Worm (Caenorhabditis elegans) whole organism, L1 larva: ENCODE results near the gene ttr-42.
A peak's percentile ranks its signal among the peaks of the same experiment; 100 is the strongest.

Source experiments
- C04F5.9 ChIP-seq: sonication (generic microtip); optimal IDR thresholded peaks from 2 replicates; lab custom pipeline; 2016; ENCODE audit warnings: missing genetic modification characterization, missing compliant biosample characterization
- aha-1 ChIP-seq: fragments of 150-350 bp; optimal IDR thresholded peaks from 2 replicates; lab custom pipeline; 2014; ENCODE audit warnings: missing biosample characterization, missing genetic modification characterization
- alr-1 ChIP-seq: fragments of 200-800 bp; sonication (Bioruptor generic); optimal IDR thresholded peaks from 2 replicates; lab custom pipeline; 2018; ENCODE audit warnings: borderline replicate concordance, mild to moderate bottlenecking, missing genetic modification characterization, missing compliant biosample characterization
- aly-2 ChIP-seq: fragments of 150-350 bp; optimal IDR thresholded peaks from 2 replicates; lab custom pipeline; 2014; ENCODE audit warnings: missing biosample characterization, missing genetic modification characterization
- ama-1 ChIP-seq: fragments of 150-350 bp; optimal IDR thresholded peaks from 2 replicates; lab custom pipeline; 2014
- blmp-1 ChIP-seq: fragments of 150-350 bp; optimal IDR thresholded peaks from 2 replicates; lab custom pipeline; 2014; ENCODE audit warnings: missing biosample characterization, missing genetic modification characterization
- ceh-8 ChIP-seq: fragments of 200-800 bp; sonication (Bioruptor generic); optimal IDR thresholded peaks from 2 replicates; lab custom pipeline; 2018; ENCODE audit warnings: mild to moderate bottlenecking, missing genetic modification characterization, moderate library complexity, missing compliant biosample characterization
- ceh-82 ChIP-seq, 3 experiments: fragments of 150-350 bp in 1 of 3; sonication (generic microtip) in 2 of 3; optimal IDR thresholded peaks; 2 replicates each; lab custom pipeline; 2014 to 2017; ENCODE audit warnings: missing biosample characterization in 3 of 3, missing genetic modification characterization in 3 of 3
- ceh-88 ChIP-seq: fragments of 200-800 bp; sonication (Bioruptor generic); IDR thresholded peaks from 2 replicates; pipeline ENCODE4 v1.3.6; 2022; ENCODE audit warnings: missing genetic modification characterization, missing compliant biosample characterization
- dsc-1 ChIP-seq: sonication (generic microtip); optimal IDR thresholded peaks from 2 replicates; lab custom pipeline; 2016; ENCODE audit warnings: mild to moderate bottlenecking, missing genetic modification characterization, missing compliant biosample characterization
- efl-1 ChIP-seq, 4 experiments: fragments of 150-350 bp; optimal IDR thresholded peaks in 3 of 4; peaks in 1 of 4; 1 replicate in 1 of 4; 2 replicates in 3 of 4; lab custom pipeline; 2014; ENCODE audit warnings: missing biosample characterization in 2 of 4, missing genetic modification characterization in 2 of 4, missing genetic modification reagents in 2 of 4
- efl-3 ChIP-seq: fragments of 200-800 bp; sonication (Bioruptor generic); optimal IDR thresholded peaks from 2 replicates; lab custom pipeline; 2018; ENCODE audit warnings: mild to moderate bottlenecking, missing genetic modification characterization, missing compliant biosample characterization
- egl-27 ChIP-seq, 2 experiments: fragments of 150-350 bp in 1 of 2; sonication (generic microtip); optimal IDR thresholded peaks; 3 replicates each; lab custom pipeline; 2017 to 2018; ENCODE audit warnings: missing biosample characterization in 2 of 2, missing genetic modification characterization in 2 of 2, missing genetic modification reagents in 2 of 2
- elt-2 ChIP-seq: sonication (generic microtip); optimal IDR thresholded peaks from 2 replicates; lab custom pipeline; 2016; ENCODE audit warnings: missing genetic modification characterization, mild to moderate bottlenecking, inconsistent platforms, missing compliant biosample characterization, missing genetic modification reagents
- elt-3 ChIP-seq, 6 experiments: fragments of 150-350 bp in 1 of 6; sonication (generic microtip); optimal IDR thresholded peaks; 2 replicates each; lab custom pipeline; 2017 to 2018; ENCODE audit warnings: missing biosample characterization in 6 of 6, missing genetic modification characterization in 6 of 6, inconsistent platforms in 1 of 6
- fkh-4 ChIP-seq: sonication (generic microtip); optimal IDR thresholded peaks from 2 replicates; lab custom pipeline; 2016; ENCODE audit warnings: missing compliant biosample characterization, missing genetic modification characterization, borderline replicate concordance
- hpl-2 ChIP-seq: fragments of 150-350 bp; optimal IDR thresholded peaks from 2 replicates; lab custom pipeline; 2014; ENCODE audit warnings: missing biosample characterization, missing genetic modification reagents, missing genetic modification characterization
- jun-1 ChIP-seq: fragments of 150-350 bp; optimal IDR thresholded peaks from 2 replicates; lab custom pipeline; 2014; ENCODE audit warnings: missing biosample characterization, missing genetic modification reagents, missing genetic modification characterization
- lin-14 ChIP-seq: fragments of 200-800 bp; sonication (Bioruptor generic); optimal IDR thresholded peaks from 2 replicates; lab custom pipeline; 2018; ENCODE audit warnings: mild to moderate bottlenecking, missing genetic modification characterization, moderate library complexity, missing compliant biosample characterization
- lin-15B ChIP-seq: fragments of 150-350 bp; sonication (generic microtip); optimal IDR thresholded peaks from 3 replicates; lab custom pipeline; 2014; ENCODE audit warnings: missing biosample characterization, missing genetic modification characterization
- lin-35 ChIP-seq, 2 experiments: fragments of 150-350 bp; optimal IDR thresholded peaks; 2 replicates each; lab custom pipeline; 2014; ENCODE audit warnings: missing biosample characterization in 2 of 2, missing genetic modification characterization in 2 of 2, missing genetic modification reagents in 2 of 2
- lin-39 ChIP-seq: fragments of 150-350 bp; optimal IDR thresholded peaks from 2 replicates; lab custom pipeline; 2014; ENCODE audit warnings: missing biosample characterization, missing genetic modification reagents, missing genetic modification characterization
- lir-3 ChIP-seq: sonication (generic microtip); optimal IDR thresholded peaks from 2 replicates; lab custom pipeline; 2016; ENCODE audit warnings: mild to moderate bottlenecking, missing genetic modification characterization, moderate library complexity, missing compliant biosample characterization; ENCODE audit not compliant: poor library complexity
- mab-9 ChIP-seq: fragments of 200-800 bp; sonication (Bioruptor generic); IDR thresholded peaks from 2 replicates; pipeline ENCODE4 v1.3.6; 2022; ENCODE audit warnings: missing genetic modification reagents, missing genetic modification characterization, missing compliant biosample characterization
- nhr-11 ChIP-seq: fragments of 150-350 bp; optimal IDR thresholded peaks from 2 replicates; lab custom pipeline; 2014; ENCODE audit warnings: missing biosample characterization, missing genetic modification characterization
- nhr-12 ChIP-seq: sonication (generic microtip); optimal IDR thresholded peaks from 2 replicates; lab custom pipeline; 2017; ENCODE audit warnings: missing biosample characterization, missing genetic modification characterization
- nhr-19 ChIP-seq: fragments of 200-800 bp; sonication (Bioruptor generic); conservative IDR thresholded peaks from 2 replicates; pipeline ENCODE4 v1.3.6; 2022; ENCODE audit warnings: missing genetic modification characterization, missing compliant biosample characterization
- nhr-20 ChIP-seq: sonication (generic microtip); optimal IDR thresholded peaks from 2 replicates; lab custom pipeline; 2016; ENCODE audit warnings: mild to moderate bottlenecking, missing genetic modification characterization, missing compliant biosample characterization
- nhr-47 ChIP-seq: sonication (generic microtip); optimal IDR thresholded peaks from 2 replicates; lab custom pipeline; 2016; ENCODE audit warnings: mild to moderate bottlenecking, missing genetic modification characterization, moderate library complexity, missing compliant biosample characterization
- nhr-77 ChIP-seq: fragments of 150-350 bp; optimal IDR thresholded peaks from 2 replicates; lab custom pipeline; 2014; ENCODE audit warnings: missing biosample characterization, missing genetic modification characterization
- nhr-84 ChIP-seq: sonication (generic microtip); optimal IDR thresholded peaks from 2 replicates; lab custom pipeline; 2017; ENCODE audit warnings: missing biosample characterization, missing genetic modification characterization
- nhr-85 ChIP-seq: sonication (generic microtip); peaks from one replicate; lab custom pipeline; 2016; ENCODE audit warnings: missing genetic modification characterization, inconsistent platforms, missing compliant biosample characterization
- pax-3 ChIP-seq: fragments of 200-800 bp; sonication (Bioruptor generic); optimal IDR thresholded peaks from 2 replicates; lab custom pipeline; 2018; ENCODE audit warnings: mild to moderate bottlenecking, missing genetic modification characterization, moderate library complexity, missing compliant biosample characterization
- pqm-1 ChIP-seq: sonication (generic microtip); optimal IDR thresholded peaks from 3 replicates; lab custom pipeline; 2017; ENCODE audit warnings: missing biosample characterization, missing genetic modification characterization
- rnt-1 ChIP-seq: sonication (generic microtip); optimal IDR thresholded peaks from 2 replicates; lab custom pipeline; 2016; ENCODE audit warnings: mild to moderate bottlenecking, missing genetic modification characterization, moderate library complexity, missing compliant biosample characterization
- skn-1 ChIP-seq: fragments of 150-350 bp; optimal IDR thresholded peaks from 2 replicates; lab custom pipeline; 2014; ENCODE audit warnings: missing biosample characterization, missing genetic modification characterization
- snpc-4 ChIP-seq: fragments of 150-350 bp; optimal IDR thresholded peaks from 2 replicates; lab custom pipeline; 2014; ENCODE audit warnings: missing biosample characterization, missing genetic modification characterization
- snu-23 ChIP-seq: sonication (generic microtip); optimal IDR thresholded peaks from 2 replicates; lab custom pipeline; 2016; ENCODE audit warnings: missing genetic modification characterization, missing compliant biosample characterization
- sox-4 ChIP-seq: sonication (generic microtip); optimal IDR thresholded peaks from 2 replicates; lab custom pipeline; 2016; ENCODE audit warnings: missing genetic modification characterization, missing compliant biosample characterization
- sptf-1 ChIP-seq: fragments of 150-350 bp; optimal IDR thresholded peaks from 2 replicates; lab custom pipeline; 2014; ENCODE audit warnings: missing biosample characterization, missing genetic modification characterization
- sup-37 ChIP-seq: fragments of 200-800 bp; sonication (Bioruptor generic); optimal IDR thresholded peaks from 2 replicates; lab custom pipeline; 2018; ENCODE audit warnings: mild to moderate bottlenecking, missing genetic modification characterization, missing compliant biosample characterization
- swsn-7 ChIP-seq: sonication (generic microtip); optimal IDR thresholded peaks from 2 replicates; lab custom pipeline; 2016; ENCODE audit warnings: missing genetic modification characterization, missing compliant biosample characterization
- tbx-2 ChIP-seq: sonication (generic microtip); optimal IDR thresholded peaks from 2 replicates; lab custom pipeline; 2016; ENCODE audit warnings: missing genetic modification characterization, missing compliant biosample characterization
- unc-30 ChIP-seq: sonication (generic microtip); optimal IDR thresholded peaks from 2 replicates; lab custom pipeline; 2017; ENCODE audit warnings: missing biosample characterization, missing genetic modification characterization
- unc-86 ChIP-seq: sonication (generic microtip); optimal IDR thresholded peaks from 2 replicates; lab custom pipeline; 2016; ENCODE audit warnings: missing genetic modification characterization, missing compliant biosample characterization
- unc-98 ChIP-seq: fragments of 200-800 bp; sonication (Bioruptor generic); IDR thresholded peaks from 2 replicates; pipeline ENCODE4 v1.3.6; 2022; ENCODE audit warnings: missing genetic modification characterization, missing compliant biosample characterization
- vab-15 ChIP-seq: sonication (generic microtip); optimal IDR thresholded peaks from 2 replicates; lab custom pipeline; 2017; ENCODE audit warnings: missing genotype, mild to moderate bottlenecking, missing genetic modification characterization, missing compliant biosample characterization
- zag-1 ChIP-seq: fragments of 150-350 bp; optimal IDR thresholded peaks from 2 replicates; lab custom pipeline; 2014; ENCODE audit warnings: missing biosample characterization, missing genetic modification characterization
- zip-4 ChIP-seq: fragments of 200-800 bp; sonication (Bioruptor generic); optimal IDR thresholded peaks from 2 replicates; lab custom pipeline; 2018; ENCODE audit warnings: mild to moderate bottlenecking, missing genetic modification characterization, moderate library complexity, missing compliant biosample characterization
- ztf-4 ChIP-seq: fragments of 150-350 bp; optimal IDR thresholded peaks from 2 replicates; lab custom pipeline; 2014; ENCODE audit warnings: missing biosample characterization, missing genetic modification characterization

The ttr-42 gene

ce11 chrX:2538713-2539112 lies 38.8 kb upstream of the ttr-42 start:
- TF ChIP-seq hpl-2: no peak
- TF ChIP-seq fkh-4 (tag; lab: Kevin White, UChicago): peak; percentile 68
- peak; percentile 93 for TF ChIP-seq dsc-1 (tag; lab: Kevin White, UChicago)
- no peak for TF ChIP-seq ceh-8 (GFP tag; lab: Kevin White, UChicago)
- no peak for TF ChIP-seq efl-1 (optimal IDR thresholded peaks at IDR 0.05; lab: Kevin White, UChicago)
- TF ChIP-seq efl-1 (GFP tag; optimal IDR thresholded peaks at IDR 0.05 in 1 of 2; lab: Kevin White, UChicago): peak in 1 of 2 experiments; percentile 67
- TF ChIP-seq ama-1 (lab: Kevin White, UChicago): no peak
- TF ChIP-seq snu-23 (GFP tag; lab: Kevin White, UChicago): no peak

- TF ChIP-seq snu-23 (GFP tag; lab: Kevin White, UChicago): no peak
- TF ChIP-seq aly-2 (tag; lab: Kevin White, UChicago): no peak
- TF ChIP-seq egl-27 (tag; optimal IDR thresholded peaks at IDR 0.05; lab: Kevin White, UChicago): no peak
- TF ChIP-seq lin-15B (tag; lab: Kevin White, UChicago): no peak
- no peak for TF ChIP-seq dsc-1 (tag; lab: Kevin White, UChicago)
- TF ChIP-seq snpc-4 (tag; lab: Kevin White, UChicago): no peak
- TF ChIP-seq vab-15: no peak
- TF ChIP-seq unc-98 (GFP tag; lab: Robert Waterston, UW): no peak
- no peak for TF ChIP-seq sox-4 (tag; lab: Kevin White, UChicago)
- no peak for TF ChIP-seq efl-3 (GFP tag; lab: Kevin White, UChicago)
- TF ChIP-seq aha-1 (tag; lab: Kevin White, UChicago): no peak
- no peak for TF ChIP-seq nhr-85 (tag; lab: Kevin White, UChicago)
- TF ChIP-seq nhr-84 (tag; lab: Kevin White, UChicago): no peak
- no peak for TF ChIP-seq unc-30
- no peak for TF ChIP-seq elt-3 (tag; optimal IDR thresholded peaks at IDR 0.05; lab: Kevin White, UChicago)
- TF ChIP-seq jun-1 (tag; lab: Kevin White, UChicago): no peak
- no peak for TF ChIP-seq pqm-1 (tag; lab: Kevin White, UChicago)
- TF ChIP-seq C04F5.9 (tag; lab: Kevin White, UChicago): no peak
- no peak for TF ChIP-seq zip-4 (GFP tag; lab: Kevin White, UChicago)
- no peak for TF ChIP-seq unc-86
- peak in 1 of 2 experiments; percentile 37 for TF ChIP-seq lin-35 (GFP tag; optimal IDR thresholded peaks at IDR 0.05; lab: Kevin White, UChicago)
- no peak for TF ChIP-seq swsn-7 (tag; lab: Kevin White, UChicago)
- peak; percentile 44 for TF ChIP-seq skn-1 (tag; lab: Kevin White, UChicago)
- no peak for TF ChIP-seq blmp-1 (tag; lab: Kevin White, UChicago)
- TF ChIP-seq ceh-82 (tag; optimal IDR thresholded peaks at IDR 0.05; lab: Kevin White, UChicago): no peak
- TF ChIP-seq sup-37 (GFP tag; lab: Kevin White, UChicago): no peak
- TF ChIP-seq nhr-12 (tag; lab: Kevin White, UChicago): no peak
- no peak for TF ChIP-seq lin-39 (tag; lab: Kevin White, UChicago)
- no peak for TF ChIP-seq fkh-4 (tag; lab: Kevin White, UChicago)
- TF ChIP-seq efl-1 (optimal IDR thresholded peaks at IDR 0.05; lab: Kevin White, UChicago): no peak
- TF ChIP-seq efl-1 (GFP tag; optimal IDR thresholded peaks at IDR 0.05 in 1 of 2; lab: Kevin White, UChicago): peak in 1 of 2 experiments; percentile 23
- TF ChIP-seq ceh-88 (GFP tag; lab: Robert Waterston, UW): no peak
- no peak for TF ChIP-seq alr-1 (tag; lab: Kevin White, UChicago)
- TF ChIP-seq elt-2 (tag; lab: Kevin White, UChicago): peak; percentile 60
- TF ChIP-seq lir-3 (tag; lab: Kevin White, UChicago): no peak
- no peak for TF ChIP-seq nhr-11 (tag; lab: Kevin White, UChicago)
- TF ChIP-seq nhr-20 (tag; lab: Kevin White, UChicago): peak; percentile 8
- no peak for TF ChIP-seq ztf-4
- no peak for TF ChIP-seq sptf-1 (tag; lab: Kevin White, UChicago)
- no peak for TF ChIP-seq zag-1 (tag; lab: Kevin White, UChicago)
- no peak for TF ChIP-seq nhr-47 (tag; lab: Kevin White, UChicago)
- no peak for TF ChIP-seq tbx-2 (tag; lab: Kevin White, UChicago)
- TF ChIP-seq mab-9: no peak
- no peak for TF ChIP-seq nhr-19 (GFP tag; lab: Robert Waterston, UW)
- TF ChIP-seq pax-3 (tag; lab: Kevin White, UChicago): no peak
- no peak for TF ChIP-seq rnt-1
- TF ChIP-seq lin-14 (GFP tag; lab: Kevin White, UChicago): peak; percentile 32
- no peak for TF ChIP-seq nhr-77 (tag; lab: Kevin White, UChicago)
These were observed 36.5 kb upstream of the ttr-42 start, which contains the start of gene F52H2.3 for ce11 chrX:2541003-2541521. F52H2.3 (minus strand) TSS chrX:2541053.
